Worm (Caenorhabditis elegans) whole organism, young adult: ENCODE results near the gene F19B10.1.

Experiments used
- ama-1 ChIP-seq, 3 experiments: fragments of 150-350 bp in 1 of 3; sonication (generic microtip) in 2 of 3; optimal IDR thresholded peaks; 2 replicates each; lab custom pipeline; 2014 to 2018; ENCODE audit warnings: missing biosample characterization in 2 of 3, missing genetic modification characterization in 2 of 3, missing genetic modification reagents in 2 of 3
- bed-1 ChIP-seq: fragments of 200-800 bp; sonication (Bioruptor generic); IDR thresholded peaks from 2 replicates; pipeline ENCODE4 v1.3.6; 2022; ENCODE audit warnings: missing genetic modification reagents, missing genetic modification characterization, missing compliant biosample characterization
- dpff-1 ChIP-seq: sonication (generic microtip); optimal IDR thresholded peaks from 2 replicates; lab custom pipeline; 2017; ENCODE audit warnings: mild to moderate bottlenecking, missing genetic modification characterization, missing compliant biosample characterization
- ets-4 ChIP-seq: fragments of 200-800 bp; sonication (Bioruptor generic); optimal IDR thresholded peaks from 2 replicates; lab custom pipeline; 2018; ENCODE audit warnings: mild to moderate bottlenecking, missing genetic modification characterization, missing compliant biosample characterization
- fkh-3 ChIP-seq: sonication (generic microtip); optimal IDR thresholded peaks from 2 replicates; lab custom pipeline; 2016; ENCODE audit warnings: mild to moderate bottlenecking, missing genetic modification characterization, missing compliant biosample characterization
- madf-10 ChIP-seq: sonication (generic microtip); optimal IDR thresholded peaks from 2 replicates; lab custom pipeline; 2016; ENCODE audit warnings: mild to moderate bottlenecking, missing genetic modification characterization, missing compliant biosample characterization
- mcd-1 ChIP-seq: fragments of 200-800 bp; sonication (Bioruptor generic); IDR thresholded peaks from 2 replicates; pipeline ENCODE4 v1.3.6; 2022; ENCODE audit warnings: missing genetic modification reagents, missing genetic modification characterization, missing compliant biosample characterization
- nfyb-1 ChIP-seq: fragments of 200-800 bp; sonication (Bioruptor generic); IDR thresholded peaks from 2 replicates; pipeline ENCODE4 v1.3.6; 2022; ENCODE audit warnings: missing genetic modification reagents, missing genetic modification characterization, missing compliant biosample characterization
- sea-2 ChIP-seq: fragments of 200-800 bp; sonication (Bioruptor generic); IDR thresholded peaks from 2 replicates; pipeline ENCODE4 v1.3.6; 2022; ENCODE audit warnings: missing genetic modification characterization, missing compliant biosample characterization
- snpc-4 ChIP-seq, 5 experiments: fragments of 150-350 bp in 1 of 5; sonication (generic microtip) in 4 of 5; optimal IDR thresholded peaks; 2 replicates each; lab custom pipeline; 2014 to 2018; ENCODE audit warnings: missing genetic modification characterization in 5 of 5, missing biosample characterization in 3 of 5, antibody characterized with exemption in 2 of 5, mild to moderate bottlenecking in 2 of 5, missing compliant biosample characterization in 2 of 5, missing genotype in 2 of 5, moderate library complexity in 2 of 5, missing genetic modification reagents in 1 of 5
- tbp1 ChIP-seq: fragments of 200-800 bp; sonication (Bioruptor generic); optimal IDR thresholded peaks from 2 replicates; lab custom pipeline; 2018; ENCODE audit warnings: mild to moderate bottlenecking, missing genetic modification characterization, missing compliant biosample characterization
- ztf-6 ChIP-seq: fragments of 200-800 bp; sonication (Bioruptor generic); IDR thresholded peaks from 2 replicates; pipeline ENCODE4 v1.3.6; 2022; ENCODE audit warnings: missing genetic modification reagents, missing genetic modification characterization, missing compliant biosample characterization

DNA sequence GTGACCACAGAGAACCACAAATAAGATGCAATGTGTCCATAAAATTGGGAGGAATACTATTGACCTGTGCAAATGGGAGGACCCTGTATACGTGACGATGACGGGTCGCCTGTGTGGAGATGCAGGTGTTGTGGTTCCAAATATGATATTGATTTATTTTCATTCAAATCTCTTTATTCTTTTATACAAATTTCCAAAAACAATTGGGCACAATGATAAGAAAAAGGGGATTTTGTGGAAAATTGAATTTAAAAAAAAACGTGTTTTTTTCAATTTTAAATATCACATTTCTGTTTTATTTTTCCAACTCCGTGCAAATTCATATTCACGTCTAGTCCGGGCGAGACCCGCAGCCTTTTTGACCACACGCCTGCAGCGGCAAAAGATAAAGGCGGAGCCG, 7.8 kb upstream of the F19B10.1 start, which contains the start of gene F19B10.2:
- TF ChIP-seq sea-2 (GFP tag; lab: Robert Waterston, UW) (no peak), bed-1 (GFP tag; lab: Robert Waterston, UW) (no peak), dpff-1 (tag; lab: Kevin White, UChicago) (no peak), ztf-6 (GFP tag; lab: Robert Waterston, UW) (no peak), mcd-1 (GFP tag; lab: Robert Waterston, UW) (no peak), madf-10 (tag; lab: Kevin White, UChicago) (no peak), nfyb-1 (GFP tag; lab: Robert Waterston, UW) (no peak), ets-4 (GFP tag; lab: Kevin White, UChicago) (no peak), tbp1 (GFP tag; lab: Kevin White, UChicago) (no peak), snpc-4 (GFP tag; optimal IDR thresholded peaks at IDR 0.05; lab: Kevin White, UChicago) (no peak), snpc-4 (tag; optimal IDR thresholded peaks at IDR 0.05; lab: Kevin White, UChicago) (no peak), fkh-3 (no peak), ama-1 (optimal IDR thresholded peaks at IDR 0.05; lab: Kevin White, UChicago) (no peak), ama-1 (GFP tag; optimal IDR thresholded peaks at IDR 0.05; lab: Kevin White, UChicago) (no peak)
